Fruit fly (Drosophila melanogaster) whole organism, embryonic: ENCODE measurements around the gene CG3529.

Source experiments
- Adf1 ChIP-seq: fragments of 200-800 bp; sonication (Bioruptor generic); IDR thresholded peaks from 2 replicates; pipeline ENCODE4 v1.3.6; 2022; ENCODE audit warnings: missing biosample characterization, missing genetic modification characterization
- Antp ChIP-seq: fragments of 200-800 bp; sonication (Bioruptor generic); optimal IDR thresholded peaks from 3 replicates; lab custom pipeline; 2016; ENCODE audit warnings: missing biosample characterization, missing genetic modification characterization
- Atf6 ChIP-seq: fragments of 200-800 bp; sonication (Bioruptor generic); IDR thresholded peaks from 2 replicates; pipeline ENCODE4 v1.3.6; 2022; ENCODE audit warnings: missing biosample characterization, missing genetic modification characterization
- CG10147 ChIP-seq: fragments of 200-800 bp; sonication (Bioruptor generic); optimal IDR thresholded peaks from 2 replicates; lab custom pipeline; 2019; ENCODE audit warnings: missing biosample characterization, mild to moderate bottlenecking, missing genetic modification characterization, moderate library complexity
- CG10565 ChIP-seq: fragments of 200-800 bp; sonication (Bioruptor generic); optimal IDR thresholded peaks from 3 replicates; lab custom pipeline; 2016; ENCODE audit warnings: missing biosample characterization, mild to moderate bottlenecking, missing genetic modification characterization
- CG10654 ChIP-seq: fragments of 200-800 bp; sonication (Bioruptor generic); optimal IDR thresholded peaks from 2 replicates; lab custom pipeline; 2016; ENCODE audit warnings: missing biosample characterization, missing genetic modification characterization
- CG12769 ChIP-seq: fragments of 200-800 bp; sonication (Bioruptor generic); optimal IDR thresholded peaks from 2 replicates; lab custom pipeline; 2019; ENCODE audit warnings: missing biosample characterization, mild to moderate bottlenecking, missing genetic modification characterization, moderate library complexity
- CG12942 ChIP-seq: fragments of 200-800 bp; sonication (Bioruptor generic); optimal IDR thresholded peaks from 3 replicates; lab custom pipeline; 2016; ENCODE audit warnings: missing biosample characterization, missing genetic modification characterization
- CG14441 ChIP-seq: fragments of 200-800 bp; sonication (Bioruptor generic); IDR thresholded peaks from 2 replicates; pipeline ENCODE4 v1.3.6; 2022; ENCODE audit warnings: missing biosample characterization, missing genetic modification characterization
- CG15011 ChIP-seq: fragments of 200-800 bp; sonication (Bioruptor generic); optimal IDR thresholded peaks from 3 replicates; lab custom pipeline; 2018; ENCODE audit warnings: missing biosample characterization, mild to moderate bottlenecking, missing genetic modification characterization
- CG15696 ChIP-seq: fragments of 200-800 bp; sonication (Bioruptor generic); optimal IDR thresholded peaks from 2 replicates; lab custom pipeline; 2019; ENCODE audit warnings: missing biosample characterization, mild to moderate bottlenecking, missing genetic modification characterization, moderate library complexity
- CG17328 ChIP-seq: fragments of 200-800 bp; sonication (Bioruptor generic); IDR thresholded peaks from 2 replicates; pipeline ENCODE4 v1.3.6; 2022; ENCODE audit warnings: missing biosample characterization, missing genetic modification characterization
- CG17829 ChIP-seq: fragments of 200-800 bp; optimal IDR thresholded peaks from 2 replicates; lab custom pipeline; 2019; ENCODE audit warnings: missing biosample characterization, mild to moderate bottlenecking, missing genetic modification characterization, moderate library complexity
- CG18476 ChIP-seq: fragments of 200-800 bp; sonication (Bioruptor generic); optimal IDR thresholded peaks from 2 replicates; lab custom pipeline; 2016; ENCODE audit warnings: missing biosample characterization, mild to moderate bottlenecking, missing genetic modification characterization
- CG18619 ChIP-seq: fragments of 200-800 bp; sonication (Bioruptor generic); optimal IDR thresholded peaks from 3 replicates; lab custom pipeline; 2017; ENCODE audit warnings: missing biosample characterization, mild to moderate bottlenecking, missing genetic modification characterization
- CG4360 ChIP-seq: fragments of 200-800 bp; sonication (Bioruptor generic); IDR thresholded peaks from 2 replicates; pipeline ENCODE4 v1.3.6; 2022; ENCODE audit warnings: missing biosample characterization, missing genetic modification characterization
- CG5180 ChIP-seq: fragments of 200-800 bp; sonication (Bioruptor generic); optimal IDR thresholded peaks from 3 replicates; lab custom pipeline; 2017; ENCODE audit warnings: missing biosample characterization, missing genetic modification characterization, mild to moderate bottlenecking, moderate library complexity, missing genetic modification reagents
- CG6689 ChIP-seq: fragments of 200-800 bp; sonication (Bioruptor generic); IDR thresholded peaks from 2 replicates; pipeline ENCODE4 v1.3.6; 2022; ENCODE audit warnings: missing biosample characterization, missing genetic modification characterization
- CG7786 ChIP-seq: fragments of 200-800 bp; sonication (Bioruptor generic); optimal IDR thresholded peaks from 2 replicates; lab custom pipeline; 2016; ENCODE audit warnings: missing biosample characterization, missing genetic modification characterization
- CoRest ChIP-seq: fragments of 200-800 bp; sonication (Bioruptor generic); optimal IDR thresholded peaks from 3 replicates; lab custom pipeline; 2018; ENCODE audit warnings: missing biosample characterization, mild to moderate bottlenecking, missing genetic modification characterization, moderate library complexity
- Dip2 ChIP-seq: fragments of 200-800 bp; sonication (Bioruptor generic); IDR thresholded peaks from 2 replicates; pipeline ENCODE4 v1.3.6; 2022; ENCODE audit warnings: missing biosample characterization, missing genetic modification characterization
- Doc3 ChIP-seq: fragments of 200-800 bp; sonication (Bioruptor generic); IDR thresholded peaks from 3 replicates; pipeline ENCODE4 v1.3.6; 2022; ENCODE audit warnings: missing biosample characterization, missing genetic modification characterization; ENCODE audit not compliant: partially characterized antibody
- Fer2 ChIP-seq: fragments of 200-800 bp; sonication (Bioruptor generic); optimal IDR thresholded peaks from 2 replicates; lab custom pipeline; 2018; ENCODE audit warnings: missing biosample characterization, mild to moderate bottlenecking, missing genetic modification characterization, moderate library complexity
- HLH4C ChIP-seq: fragments of 200-800 bp; sonication (Bioruptor generic); IDR thresholded peaks from 3 replicates; pipeline ENCODE4 v1.3.6; 2022; ENCODE audit warnings: missing biosample characterization, missing genetic modification characterization; ENCODE audit not compliant: partially characterized antibody
- HLH54F ChIP-seq: fragments of 200-800 bp; sonication (Bioruptor generic); optimal IDR thresholded peaks from 3 replicates; lab custom pipeline; 2016; ENCODE audit warnings: missing biosample characterization, missing genetic modification characterization
- Myb ChIP-seq: fragments of 200-800 bp; sonication (Bioruptor generic); optimal IDR thresholded peaks from 2 replicates; lab custom pipeline; 2016; ENCODE audit warnings: missing biosample characterization, missing genetic modification characterization
- Nf-YA ChIP-seq: fragments of 200-800 bp; sonication (Bioruptor generic); IDR thresholded peaks from 2 replicates; pipeline ENCODE4 v1.3.6; 2022; ENCODE audit warnings: missing biosample characterization, missing genetic modification characterization
- Nf-YC ChIP-seq: fragments of 200-800 bp; optimal IDR thresholded peaks from 3 replicates; lab custom pipeline; 2019; ENCODE audit warnings: missing biosample characterization, mild to moderate bottlenecking, missing genetic modification characterization, moderate library complexity
- Xbp1 ChIP-seq: fragments of 200-800 bp; sonication (Bioruptor generic); optimal IDR thresholded peaks from 3 replicates; lab custom pipeline; 2016; ENCODE audit warnings: missing biosample characterization, mild to moderate bottlenecking, missing genetic modification characterization
- ab ChIP-seq: fragments of 200-800 bp; sonication (Bioruptor generic); optimal IDR thresholded peaks from 2 replicates; lab custom pipeline; 2016; ENCODE audit warnings: missing biosample characterization, missing genetic modification characterization
- ara ChIP-seq: fragments of 200-800 bp; sonication (Bioruptor generic); IDR thresholded peaks from 2 replicates; pipeline ENCODE4 v1.3.6; 2022; ENCODE audit warnings: missing biosample characterization, missing genetic modification characterization
- ase ChIP-seq: fragments of 200-800 bp; sonication (Bioruptor generic); IDR thresholded peaks from 3 replicates; pipeline ENCODE4 v1.3.6; 2022; ENCODE audit warnings: missing biosample characterization, missing genetic modification characterization
- ato ChIP-seq: fragments of 200-800 bp; sonication (Bioruptor generic); IDR thresholded peaks from 2 replicates; pipeline ENCODE4 v1.3.6; 2022; ENCODE audit warnings: missing biosample characterization, missing genetic modification characterization; ENCODE audit not compliant: partially characterized antibody
- chif ChIP-seq, 2 experiments: fragments of 200-800 bp; sonication (Bioruptor generic); optimal IDR thresholded peaks; 3 replicates each; lab custom pipeline; 2016; ENCODE audit warnings: missing biosample characterization in 2 of 2, missing genetic modification characterization in 2 of 2
- chm ChIP-seq: fragments of 200-800 bp; sonication (Bioruptor generic); IDR thresholded peaks from 2 replicates; pipeline ENCODE4 v1.3.6; 2022; ENCODE audit warnings: missing biosample characterization, missing genetic modification characterization
- corto ChIP-seq: fragments of 200-800 bp; sonication (Bioruptor generic); optimal IDR thresholded peaks from 2 replicates; lab custom pipeline; 2016; ENCODE audit warnings: missing biosample characterization, mild to moderate bottlenecking, missing genetic modification characterization, moderate library complexity
- crc ChIP-seq: fragments of 200-800 bp; sonication (Bioruptor generic); optimal IDR thresholded peaks from 2 replicates; lab custom pipeline; 2016; ENCODE audit warnings: missing biosample characterization, missing genetic modification characterization
- gsb-n ChIP-seq: fragments of 200-800 bp; sonication (Bioruptor generic); optimal IDR thresholded peaks from 3 replicates; lab custom pipeline; 2018; ENCODE audit warnings: missing biosample characterization, mild to moderate bottlenecking, missing genetic modification characterization
- kah ChIP-seq: fragments of 200-800 bp; sonication (Bioruptor generic); optimal IDR thresholded peaks from 2 replicates; lab custom pipeline; 2018; ENCODE audit warnings: missing biosample characterization, mild to moderate bottlenecking, missing genetic modification characterization
- lab ChIP-seq: fragments of 200-800 bp; sonication (Bioruptor generic); optimal IDR thresholded peaks from 3 replicates; lab custom pipeline; 2017; ENCODE audit warnings: missing biosample characterization, missing genetic modification characterization, mild to moderate bottlenecking, moderate library complexity, missing genetic modification reagents
- lov ChIP-seq, 2 experiments: fragments of 200-800 bp in 1 of 2; fragments of >200 bp in 1 of 2; sonication (Bioruptor generic) in 1 of 2; IDR thresholded peaks in 1 of 2; optimal IDR thresholded peaks in 1 of 2; 2 replicates in 1 of 2; 3 replicates in 1 of 2; pipeline versions ENCODE4 v1.3.6 to Lab custom; 2017 to 2022; ENCODE audit warnings: missing biosample characterization in 1 of 2, missing genetic modification characterization in 1 of 2
- maf-S ChIP-seq: fragments of 200-800 bp; sonication (Bioruptor generic); optimal IDR thresholded peaks from 2 replicates; lab custom pipeline; 2016; ENCODE audit warnings: missing biosample characterization, missing genetic modification characterization
- oc ChIP-seq: fragments of 200-800 bp; sonication (Bioruptor generic); optimal IDR thresholded peaks from 2 replicates; lab custom pipeline; 2018; ENCODE audit warnings: missing biosample characterization, mild to moderate bottlenecking, missing genetic modification characterization, moderate library complexity
- odd ChIP-seq: fragments of 200-800 bp; sonication (Bioruptor generic); optimal IDR thresholded peaks from 2 replicates; lab custom pipeline; 2017; ENCODE audit warnings: missing biosample characterization, mild to moderate bottlenecking, missing genetic modification characterization
- p53 ChIP-seq: fragments of 200-800 bp; sonication (Bioruptor generic); optimal IDR thresholded peaks from 2 replicates; lab custom pipeline; 2016; ENCODE audit warnings: missing biosample characterization, missing genetic modification characterization
- pan ChIP-seq, 4 experiments: fragments of >200 bp in 3 of 4; fragments of 200-800 bp in 1 of 4; sonication (Bioruptor generic) in 1 of 4; optimal IDR thresholded peaks in 3 of 4; IDR thresholded peaks in 1 of 4; 2 replicates each; pipeline versions ENCODE4 v1.3.6 to Lab custom; 2017 to 2022; ENCODE audit warnings: missing biosample characterization in 2 of 4, missing genetic modification characterization in 2 of 4, mixed read lengths in 1 of 4
- row ChIP-seq: fragments of 200-800 bp; sonication (Bioruptor generic); IDR thresholded peaks from 3 replicates; pipeline ENCODE4 v1.3.6; 2022; ENCODE audit warnings: missing biosample characterization, missing genetic modification characterization
- seq ChIP-seq: fragments of 200-800 bp; sonication (Bioruptor generic); IDR thresholded peaks from 2 replicates; pipeline ENCODE4 v1.3.6; 2022; ENCODE audit warnings: missing biosample characterization, missing genetic modification characterization
- ttk ChIP-seq: fragments of 200-800 bp; sonication (Bioruptor generic); IDR thresholded peaks from 2 replicates; pipeline ENCODE4 v2.1.2; 2022; ENCODE audit warnings: missing biosample characterization, missing genetic modification characterization

The CG3529 gene

DNA sequence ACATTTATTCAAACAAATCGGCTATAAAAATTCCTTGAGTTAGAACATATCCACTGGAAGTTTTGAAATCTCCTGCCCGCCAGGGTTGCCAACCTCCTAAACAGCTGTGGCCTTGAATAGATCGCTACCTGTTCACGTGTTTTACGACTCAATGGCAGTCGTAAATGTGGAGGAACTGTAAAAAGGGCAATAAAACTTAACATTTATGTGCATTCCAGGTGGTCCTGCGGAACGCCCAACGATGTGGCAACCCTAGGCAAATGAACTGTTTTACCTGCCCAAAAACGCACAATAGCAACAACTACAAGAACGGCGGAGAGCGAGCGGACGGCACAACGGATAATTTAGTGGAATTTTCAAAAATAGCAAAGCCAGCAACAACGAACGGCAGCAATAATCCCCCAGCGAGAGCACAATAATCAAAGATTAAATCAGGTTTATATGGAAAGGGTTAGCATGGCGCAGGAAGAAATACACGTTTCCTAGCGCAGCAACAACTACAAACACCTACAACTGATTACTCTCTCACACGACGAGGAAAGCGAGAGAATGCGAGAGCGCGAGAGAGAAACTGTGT lies 15.1 kb downstream of the CG3529 start (continued):
- TF ChIP-seq Dip2 (GFP tag; lab: Robert Waterston, UW) = no peak
- peak; percentile 65 for TF ChIP-seq CG17328 (GFP tag; lab: Robert Waterston, UW)
- no peak for TF ChIP-seq HLH54F (GFP tag; lab: Kevin White, UChicago)
- no peak for TF ChIP-seq CG15011 (GFP tag; lab: Kevin White, UChicago)
- TF ChIP-seq Atf6 (GFP tag; lab: Robert Waterston, UW) = peak; percentile 36
- peak; percentile 66 for TF ChIP-seq CG4360 (GFP tag; lab: Robert Waterston, UW)
- no peak for TF ChIP-seq ase (GFP tag; lab: Robert Waterston, UW)
- TF ChIP-seq CG18619 (GFP tag; lab: Kevin White, UChicago) = no peak
- TF ChIP-seq Fer2 (tag; lab: Kevin White, UChicago) = no peak
- TF ChIP-seq Myb (GFP tag; lab: Kevin White, UChicago) = no peak
- peak; percentile 36; the same call in 1 of the 2 replicates for TF ChIP-seq Nf-YA
- no peak for TF ChIP-seq p53 (GFP tag; lab: Kevin White, UChicago)
- no peak for TF ChIP-seq crc
- peak; percentile 53 for TF ChIP-seq CG12769
- TF ChIP-seq Doc3 (GFP tag; lab: Robert Waterston, UW) = no peak
- TF ChIP-seq CG10565 (GFP tag; lab: Kevin White, UChicago) = no peak
- TF ChIP-seq CG12942 (GFP tag; lab: Kevin White, UChicago) = no peak
- TF ChIP-seq kah (GFP tag; lab: Kevin White, UChicago) = peak; percentile 59
- 0 out of 2 replicates have a peak, but pooled peaks have one; percentile 9 for TF ChIP-seq seq (GFP tag; lab: Robert Waterston, UW)
- TF ChIP-seq ab (GFP tag; lab: Kevin White, UChicago) = no peak
- TF ChIP-seq ttk (GFP tag; lab: Robert Waterston, UW) = 0 out of 2 replicates have a peak, but pooled peaks have one; percentile 14
- peak; percentile 31; the same call in 1 of the 2 replicates for TF ChIP-seq CG6689 (GFP tag; lab: Robert Waterston, UW)
- no peak for TF ChIP-seq corto (GFP tag; lab: Kevin White, UChicago)
- no peak for TF ChIP-seq CG10147 (GFP tag; lab: Kevin White, UChicago)
- no peak for TF ChIP-seq Nf-YC (tag; lab: Kevin White, UChicago)
- TF ChIP-seq Adf1 (GFP tag; lab: Robert Waterston, UW) = no peak
- TF ChIP-seq chif (GFP tag; optimal IDR thresholded peaks at IDR 0.05; lab: Kevin White, UChicago) = peak in 1 of 2 experiments; percentile 38
- no peak for TF ChIP-seq maf-S (GFP tag; lab: Kevin White, UChicago)
- no peak; the same call in 2 of the 3 replicates for TF ChIP-seq row (GFP tag; lab: Robert Waterston, UW)
- TF ChIP-seq ara (GFP tag; lab: Robert Waterston, UW) = peak; percentile 66; the same call in 1 of the 2 replicates
- TF ChIP-seq HLH4C (GFP tag; lab: Robert Waterston, UW) = 0 out of 3 replicates have a peak, but pooled peaks have one; percentile 18
- TF ChIP-seq CG7786 (GFP tag; lab: Kevin White, UChicago) = peak; percentile 27
- TF ChIP-seq Xbp1 = peak; percentile 23
- TF ChIP-seq CG15696 (tag; lab: Kevin White, UChicago) = no peak
- no peak for TF ChIP-seq oc (tag; lab: Kevin White, UChicago)
- TF ChIP-seq CG10654 (GFP tag; lab: Kevin White, UChicago) = peak; percentile 49
- TF ChIP-seq chm (GFP tag; lab: Robert Waterston, UW) = no peak
- no peak for TF ChIP-seq odd (GFP tag; lab: Kevin White, UChicago)
- no peak for TF ChIP-seq CG5180
- TF ChIP-seq Antp (GFP tag; lab: Kevin White, UChicago) = peak; percentile 33
- TF ChIP-seq CG17829 (tag; lab: Kevin White, UChicago) = no peak
- TF ChIP-seq CG18476 (GFP tag; lab: Kevin White, UChicago) = no peak
- peak; percentile 5 for TF ChIP-seq CoRest (tag; lab: Kevin White, UChicago)
- TF ChIP-seq lab (GFP tag; lab: Kevin White, UChicago) = no peak
- no peak for TF ChIP-seq ato (GFP tag; lab: Robert Waterston, UW)
- no peak for TF ChIP-seq gsb-n
- no peak for TF ChIP-seq pan (optimal IDR thresholded peaks at IDR 0.05; lab: Kevin White, UChicago)
- TF ChIP-seq pan (GFP tag; optimal IDR thresholded peaks at IDR 0.05 in 1 of 2, IDR thresholded peaks at IDR 0.05 in 1 of 2) = peak in 1 of 2 experiments; percentile 41
- TF ChIP-seq CG14441 (GFP tag; lab: Robert Waterston, UW) = peak; percentile 48; the same call in 1 of the 2 replicates
- no peak for TF ChIP-seq lov (optimal IDR thresholded peaks at IDR 0.05; lab: Kevin White, UChicago)
- no peak for TF ChIP-seq lov (GFP tag; IDR thresholded peaks at IDR 0.05; lab: Robert Waterston, UW)
